Worm (Caenorhabditis elegans) whole organism, young adult: ENCODE results near the gene F01D5.6.

Experiments used
- C06A6.2 ChIP-seq: fragments of 200-800 bp; sonication (Bioruptor generic); conservative IDR thresholded peaks from 2 replicates; pipeline ENCODE4 v1.3.6; 2022; ENCODE audit warnings: missing genetic modification characterization, missing compliant biosample characterization
- C17E4.6 ChIP-seq: fragments of 200-800 bp; sonication (Bioruptor generic); IDR thresholded peaks from 2 replicates; pipeline ENCODE4 v1.3.6; 2022; ENCODE audit warnings: missing genetic modification reagents, missing genetic modification characterization, missing compliant biosample characterization
- F22D6.2 ChIP-seq: sonication (generic microtip); optimal IDR thresholded peaks from 2 replicates; lab custom pipeline; 2016; ENCODE audit warnings: mild to moderate bottlenecking, missing genetic modification characterization, missing compliant biosample characterization
- F39B2.1 ChIP-seq: fragments of 200-800 bp; sonication (Bioruptor generic); IDR thresholded peaks from 2 replicates; pipeline ENCODE4 v1.3.6; 2022; ENCODE audit warnings: missing genetic modification reagents, missing genetic modification characterization, missing compliant biosample characterization
- F52B5.7 ChIP-seq: sonication (generic microtip); optimal IDR thresholded peaks from 2 replicates; lab custom pipeline; 2016; ENCODE audit warnings: mild to moderate bottlenecking, missing genetic modification characterization, missing compliant biosample characterization
- F57C9.4 ChIP-seq: sonication (generic microtip); optimal IDR thresholded peaks from 2 replicates; lab custom pipeline; 2017; ENCODE audit warnings: mild to moderate bottlenecking, missing genetic modification characterization, missing compliant biosample characterization
- K12H6.12 ChIP-seq: fragments of 200-800 bp; sonication (Bioruptor generic); optimal IDR thresholded peaks from 2 replicates; lab custom pipeline; 2018; ENCODE audit warnings: mild to moderate bottlenecking, missing genetic modification characterization, missing compliant biosample characterization
- Y56A3A.18 ChIP-seq: fragments of 200-800 bp; sonication (Bioruptor generic); IDR thresholded peaks from 2 replicates; pipeline ENCODE4 v1.3.6; 2022; ENCODE audit warnings: missing genetic modification reagents, missing genetic modification characterization, missing compliant biosample characterization
- Y67H2A.10 ChIP-seq: fragments of 200-800 bp; sonication (Bioruptor generic); conservative IDR thresholded peaks from 2 replicates; pipeline ENCODE4 v1.3.6; 2022; ENCODE audit warnings: missing genetic modification reagents, missing genetic modification characterization, missing compliant biosample characterization
- ZK185.1 ChIP-seq: sonication (generic microtip); optimal IDR thresholded peaks from 2 replicates; lab custom pipeline; 2016; ENCODE audit warnings: mild to moderate bottlenecking, missing genetic modification characterization, missing compliant biosample characterization; ENCODE audit not compliant: poor library complexity, severe bottlenecking
- aptf-2 ChIP-seq: fragments of 200-800 bp; sonication (Bioruptor generic); conservative IDR thresholded peaks from 2 replicates; pipeline ENCODE4 v1.3.6; 2022; ENCODE audit warnings: missing genetic modification reagents, missing genetic modification characterization, missing compliant biosample characterization
- atf-7 ChIP-seq: sonication (generic microtip); optimal IDR thresholded peaks from 2 replicates; lab custom pipeline; 2017; ENCODE audit warnings: mild to moderate bottlenecking, missing genetic modification characterization, missing compliant biosample characterization
- attf-5 ChIP-seq: fragments of 200-800 bp; sonication (Bioruptor generic); optimal IDR thresholded peaks from 2 replicates; lab custom pipeline; 2018; ENCODE audit warnings: mild to moderate bottlenecking, missing genetic modification characterization, missing compliant biosample characterization
- ceh-100 ChIP-seq: fragments of 200-800 bp; sonication (Bioruptor generic); IDR thresholded peaks from 2 replicates; pipeline ENCODE4 v1.3.6; 2022; ENCODE audit warnings: missing genetic modification reagents, missing genetic modification characterization, missing compliant biosample characterization
- ceh-58 ChIP-seq: fragments of 200-800 bp; sonication (Bioruptor generic); IDR thresholded peaks from 2 replicates; pipeline ENCODE4 v1.3.6; 2022; ENCODE audit warnings: missing genetic modification characterization, missing compliant biosample characterization
- die-1 ChIP-seq: sonication (generic microtip); optimal IDR thresholded peaks from 2 replicates; lab custom pipeline; 2016; ENCODE audit warnings: missing genotype, mild to moderate bottlenecking, missing genetic modification characterization, missing compliant biosample characterization
- dox-1 ChIP-seq: fragments of 200-800 bp; sonication (Bioruptor generic); IDR thresholded peaks from 2 replicates; pipeline ENCODE4 v1.3.6; 2022; ENCODE audit warnings: missing genetic modification reagents, missing genetic modification characterization, missing compliant biosample characterization
- dpl-1 ChIP-seq: fragments of 150-350 bp; optimal IDR thresholded peaks from 2 replicates; lab custom pipeline; 2014; ENCODE audit warnings: missing biosample characterization, missing genetic modification reagents, missing genetic modification characterization
- efl-1 ChIP-seq: fragments of 150-350 bp; optimal IDR thresholded peaks from 2 replicates; lab custom pipeline; 2014; ENCODE audit warnings: missing biosample characterization, missing genetic modification reagents, missing genetic modification characterization
- gei-17 ChIP-seq: fragments of 200-800 bp; sonication (Bioruptor generic); optimal IDR thresholded peaks from 2 replicates; lab custom pipeline; 2018; ENCODE audit warnings: mild to moderate bottlenecking, missing genetic modification characterization, missing compliant biosample characterization
- lag-1 ChIP-seq: fragments of 200-800 bp; sonication (Bioruptor generic); IDR thresholded peaks from 2 replicates; pipeline ENCODE4 v1.3.6; 2022; ENCODE audit warnings: missing genetic modification reagents, missing genetic modification characterization, missing compliant biosample characterization
- let-526 ChIP-seq: fragments of 200-800 bp; sonication (Bioruptor generic); IDR thresholded peaks from 2 replicates; pipeline ENCODE4 v1.3.6; 2022; ENCODE audit warnings: missing genetic modification reagents, missing genetic modification characterization, missing compliant biosample characterization
- lin-35 ChIP-seq, 3 experiments: fragments of 150-350 bp in 2 of 3; sonication (generic microtip) in 1 of 3; optimal IDR thresholded peaks; 2 replicates each; lab custom pipeline; 2014 to 2018; ENCODE audit warnings: missing biosample characterization in 3 of 3, missing genetic modification characterization in 3 of 3, missing genetic modification reagents in 3 of 3
- lin-54 ChIP-seq: fragments of 200-800 bp; sonication (Bioruptor generic); optimal IDR thresholded peaks from 2 replicates; lab custom pipeline; 2018; ENCODE audit warnings: mild to moderate bottlenecking, missing genetic modification characterization, missing compliant biosample characterization
- lir-1 ChIP-seq: fragments of 200-800 bp; sonication (Bioruptor generic); conservative IDR thresholded peaks from 2 replicates; pipeline ENCODE4 v1.3.6; 2022; ENCODE audit warnings: missing genetic modification reagents, missing genetic modification characterization, missing compliant biosample characterization
- madf-3 ChIP-seq: fragments of 200-800 bp; sonication (Bioruptor generic); IDR thresholded peaks from 2 replicates; pipeline ENCODE4 v1.3.6; 2022; ENCODE audit warnings: missing genetic modification reagents, missing genetic modification characterization, missing compliant biosample characterization
- madf-6 ChIP-seq: fragments of 200-800 bp; sonication (Bioruptor generic); IDR thresholded peaks from 2 replicates; pipeline ENCODE4 v1.3.6; 2022; ENCODE audit warnings: missing genetic modification reagents, missing genetic modification characterization, missing compliant biosample characterization
- madf-8 ChIP-seq: fragments of 200-800 bp; sonication (Bioruptor generic); conservative IDR thresholded peaks from 2 replicates; pipeline ENCODE4 v1.3.6; 2022; ENCODE audit warnings: missing genetic modification reagents, missing genetic modification characterization, missing compliant biosample characterization
- nfyb-1 ChIP-seq: fragments of 200-800 bp; sonication (Bioruptor generic); IDR thresholded peaks from 2 replicates; pipeline ENCODE4 v1.3.6; 2022; ENCODE audit warnings: missing genetic modification reagents, missing genetic modification characterization, missing compliant biosample characterization
- nhr-27 ChIP-seq: fragments of 200-800 bp; sonication (Bioruptor generic); optimal IDR thresholded peaks from 2 replicates; lab custom pipeline; 2018; ENCODE audit warnings: mild to moderate bottlenecking, missing genetic modification characterization, moderate library complexity, missing compliant biosample characterization
- nhr-80 ChIP-seq: sonication (generic microtip); optimal IDR thresholded peaks from 2 replicates; lab custom pipeline; 2016; ENCODE audit warnings: missing genetic modification characterization, missing compliant biosample characterization
- nhr-90 ChIP-seq: sonication (generic microtip); optimal IDR thresholded peaks from 2 replicates; lab custom pipeline; 2016; ENCODE audit warnings: missing genotype, mild to moderate bottlenecking, missing genetic modification characterization, missing compliant biosample characterization
- pbrm-1 ChIP-seq: fragments of 200-800 bp; sonication (Bioruptor generic); IDR thresholded peaks from 2 replicates; pipeline ENCODE4 v1.3.6; 2022; ENCODE audit warnings: missing genetic modification reagents, missing genetic modification characterization, missing compliant biosample characterization
- rcor-1 ChIP-seq: fragments of 200-800 bp; sonication (Bioruptor generic); IDR thresholded peaks from 2 replicates; pipeline ENCODE4 v1.3.6; 2022; ENCODE audit warnings: missing genetic modification reagents, missing genetic modification characterization, missing compliant biosample characterization
- rec-8 ChIP-seq, 2 experiments: sonication (generic microtip); optimal IDR thresholded peaks; 2 replicates each; lab custom pipeline; 2016; ENCODE audit warnings: mild to moderate bottlenecking in 2 of 2, missing genetic modification characterization in 2 of 2, missing genetic modification reagents in 2 of 2, missing genotype in 2 of 2, missing biosample characterization in 1 of 2, missing compliant biosample characterization in 1 of 2, moderate library complexity in 1 of 2
- repo-1 ChIP-seq: sonication (generic microtip); optimal IDR thresholded peaks from 2 replicates; lab custom pipeline; 2017; ENCODE audit warnings: mild to moderate bottlenecking, missing genetic modification characterization, missing compliant biosample characterization
- rpc-1 ChIP-seq, 2 experiments: fragments of 150-350 bp in 1 of 2; sonication (generic microtip) in 1 of 2; optimal IDR thresholded peaks; 2 replicates each; lab custom pipeline; 2014 to 2018; ENCODE audit warnings: missing biosample characterization in 1 of 2, missing genetic modification characterization in 1 of 2, missing genetic modification reagents in 1 of 2, missing genotype in 1 of 2
- sea-2 ChIP-seq: fragments of 200-800 bp; sonication (Bioruptor generic); IDR thresholded peaks from 2 replicates; pipeline ENCODE4 v1.3.6; 2022; ENCODE audit warnings: missing genetic modification characterization, missing compliant biosample characterization
- snpc-3.4 ChIP-seq: sonication (generic microtip); optimal IDR thresholded peaks from 2 replicates; lab custom pipeline; 2017; ENCODE audit warnings: missing genetic modification characterization, mild to moderate bottlenecking, missing compliant biosample characterization, antibody characterized with exemption, moderate library complexity, missing genotype, missing genetic modification reagents
- somi-1 ChIP-seq: fragments of 200-800 bp; sonication (Bioruptor generic); optimal IDR thresholded peaks from 2 replicates; lab custom pipeline; 2018; ENCODE audit warnings: mild to moderate bottlenecking, missing genetic modification characterization, missing compliant biosample characterization
- tbp1 ChIP-seq: fragments of 200-800 bp; sonication (Bioruptor generic); optimal IDR thresholded peaks from 2 replicates; lab custom pipeline; 2018; ENCODE audit warnings: mild to moderate bottlenecking, missing genetic modification characterization, missing compliant biosample characterization
- xnd-1 ChIP-seq: sonication (generic microtip); optimal IDR thresholded peaks from 2 replicates; lab custom pipeline; 2016; ENCODE audit warnings: missing genotype, missing genetic modification reagents, missing genetic modification characterization, missing compliant biosample characterization
- zfh-2 ChIP-seq: fragments of 200-800 bp; sonication (Bioruptor generic); conservative IDR thresholded peaks from 2 replicates; pipeline ENCODE4 v1.3.6; 2022; ENCODE audit warnings: missing genetic modification reagents, missing genetic modification characterization, missing compliant biosample characterization
- zim-3 ChIP-seq: sonication (generic microtip); optimal IDR thresholded peaks from 2 replicates; lab custom pipeline; 2017; ENCODE audit warnings: mild to moderate bottlenecking, missing genetic modification characterization, moderate library complexity, missing compliant biosample characterization
- ztf-18 ChIP-seq: sonication (generic microtip); optimal IDR thresholded peaks from 2 replicates; lab custom pipeline; 2016; ENCODE audit warnings: missing genotype, mild to moderate bottlenecking, missing genetic modification characterization, missing compliant biosample characterization
- ztf-22 ChIP-seq: fragments of 200-800 bp; sonication (Bioruptor generic); optimal IDR thresholded peaks from 2 replicates; lab custom pipeline; 2018; ENCODE audit warnings: mild to moderate bottlenecking, missing genetic modification characterization, moderate library complexity, missing compliant biosample characterization
- ztf-6 ChIP-seq: fragments of 200-800 bp; sonication (Bioruptor generic); IDR thresholded peaks from 2 replicates; pipeline ENCODE4 v1.3.6; 2022; ENCODE audit warnings: missing genetic modification reagents, missing genetic modification characterization, missing compliant biosample characterization

Gene F01D5.6

ce11 chrII:13976161-13976560 is 30.1 kb upstream of the F01D5.6 start, which contains the start of gene Y39G8B.2 (continued):
- TF ChIP-seq ztf-18 (tag; lab: Kevin White, UChicago) (no peak), ztf-22 (GFP tag; lab: Kevin White, UChicago) (no peak), C06A6.2 (no peak), repo-1 (tag; lab: Kevin White, UChicago) (no peak), K12H6.12 (tag; lab: Kevin White, UChicago) (peak; percentile 65), nhr-27 (tag; lab: Kevin White, UChicago) (no peak), lag-1 (GFP tag; lab: Robert Waterston, UW) (no peak), C17E4.6 (GFP tag; lab: Robert Waterston, UW) (no peak), F39B2.1 (GFP tag; lab: Robert Waterston, UW) (no peak), atf-7 (tag; lab: Kevin White, UChicago) (no peak), madf-8 (no peak), tbp1 (GFP tag; lab: Kevin White, UChicago) (peak; percentile 45), dpl-1 (GFP tag; lab: Kevin White, UChicago) (peak; percentile 41), F52B5.7 (tag; lab: Kevin White, UChicago) (no peak), rpc-1 (optimal IDR thresholded peaks at IDR 0.05; lab: Kevin White, UChicago) (no peak), rpc-1 (tag; optimal IDR thresholded peaks at IDR 0.05; lab: Kevin White, UChicago) (no peak), zfh-2 (peak; percentile 72), sea-2 (GFP tag; lab: Robert Waterston, UW) (no peak), somi-1 (no peak), aptf-2 (GFP tag; lab: Robert Waterston, UW) (no peak), efl-1 (GFP tag; lab: Kevin White, UChicago) (peak; percentile 40), snpc-3.4 (tag; lab: Kevin White, UChicago) (no peak), Y67H2A.10 (GFP tag; lab: Robert Waterston, UW) (no peak), ztf-6 (no peak), ZK185.1 (tag; lab: Kevin White, UChicago) (no peak), die-1 (tag; lab: Kevin White, UChicago) (no peak), xnd-1 (tag; lab: Kevin White, UChicago) (no peak), attf-5 (GFP tag; lab: Kevin White, UChicago) (peak; percentile 95), lir-1 (no peak), nhr-90 (no peak), dox-1 (GFP tag; lab: Robert Waterston, UW) (no peak; the same call in 1 of the 2 replicates), lin-54 (no peak), F57C9.4 (tag; lab: Kevin White, UChicago) (no peak), lin-35 (GFP tag; optimal IDR thresholded peaks at IDR 0.05; lab: Kevin White, UChicago) (peak in 1 of 3 experiments; percentile 72), gei-17 (GFP tag; lab: Kevin White, UChicago) (no peak), ceh-100 (GFP tag; lab: Robert Waterston, UW) (peak; percentile 63), pbrm-1 (GFP tag; lab: Robert Waterston, UW) (peak; percentile 76; the same call in 1 of the 2 replicates), ceh-58 (no peak), F22D6.2 (tag; lab: Kevin White, UChicago) (no peak), nhr-80 (tag; lab: Kevin White, UChicago) (peak; percentile 74), madf-6 (GFP tag; lab: Robert Waterston, UW) (no peak), let-526 (GFP tag; lab: Robert Waterston, UW) (no peak), rcor-1 (peak; percentile 47; the same call in 1 of the 2 replicates), Y56A3A.18 (GFP tag; lab: Robert Waterston, UW) (no peak), rec-8 (tag; optimal IDR thresholded peaks at IDR 0.05; lab: Kevin White, UChicago) (no peak), madf-3 (GFP tag; lab: Robert Waterston, UW) (no peak), zim-3 (tag; lab: Kevin White, UChicago) (no peak), nfyb-1 (GFP tag; lab: Robert Waterston, UW) (peak; percentile 69)
